Worm (Caenorhabditis elegans): Measurements from ENCODE around the gene nsph-4.3.

ce11 chrIII:7570083-7570695 is 38.9 kb downstream of the nsph-4.3 start, which contains the start of gene R13A5.7:
- TF ChIP-seq skn-1 (tag; optimal IDR thresholded peaks at IDR 0.05) = no peak
- TF ChIP-seq lin-39 (tag; optimal IDR thresholded peaks at IDR 0.05) = no peak
- no peak for TF ChIP-seq ama-1 (optimal IDR thresholded peaks at IDR 0.05)
